Worm (Caenorhabditis elegans): ENCODE measurements around the gene cht-2.

ce11 chrII:8561227-8561626 lies 40.5 kb downstream of the cht-2 start, which contains the start of gene iff-2:
- TF ChIP-seq unc-130 (GFP tag; optimal IDR thresholded peaks at IDR 0.05) (peak; percentile 51), lsy-2 (tag; optimal IDR thresholded peaks at IDR 0.05) (peak; percentile 97 to 98), nhr-111 (GFP tag; optimal IDR thresholded peaks at IDR 0.05) (no peak)

Measured in whole organism, L4 larva.